Fruit fly (Drosophila melanogaster): ENCODE data around the gene CG15258.

dm6 chr2L:15370016-15370415 lies 8.6 kb upstream of the CG15258 start:
- TF ChIP-seq kay (GFP tag; ENCODE audit: borderline replicate concordance) (no peak), ovo (GFP tag; optimal IDR thresholded peaks at IDR 0.05) (no peak), CG5204 (GFP tag; optimal IDR thresholded peaks at IDR 0.05) (no peak)
